Fruit fly (Drosophila melanogaster) whole organism, embryonic: Measurements from ENCODE around the gene SclA.

Source experiments
- Blimp-1 ChIP-seq: fragments of 200-800 bp; sonication (Bioruptor generic); optimal IDR thresholded peaks from 3 replicates; lab custom pipeline; 2018; ENCODE audit warnings: missing biosample characterization, missing genetic modification characterization, mild to moderate bottlenecking, moderate library complexity, missing genetic modification reagents
- CG33557 ChIP-seq: fragments of 200-800 bp; sonication (Bioruptor generic); optimal IDR thresholded peaks from 2 replicates; lab custom pipeline; 2019; ENCODE audit warnings: missing biosample characterization, mild to moderate bottlenecking, missing genetic modification characterization, moderate library complexity
- CG5180 ChIP-seq: fragments of 200-800 bp; sonication (Bioruptor generic); optimal IDR thresholded peaks from 3 replicates; lab custom pipeline; 2017; ENCODE audit warnings: missing biosample characterization, missing genetic modification characterization, mild to moderate bottlenecking, moderate library complexity, missing genetic modification reagents
- Ets65A ChIP-seq: fragments of 200-800 bp; sonication (Bioruptor generic); peaks from one replicate; lab custom pipeline; 2016; ENCODE audit warnings: missing biosample characterization, missing genetic modification characterization
- Lpt ChIP-seq: fragments of >200 bp; optimal IDR thresholded peaks from 2 replicates; lab custom pipeline; 2018; ENCODE audit warnings: missing biosample characterization, missing genetic modification characterization
- crp ChIP-seq, 2 experiments: fragments of 200-800 bp; sonication (Bioruptor generic); optimal IDR thresholded peaks; 2 replicates in 1 of 2; 3 replicates in 1 of 2; lab custom pipeline; 2017; ENCODE audit warnings: missing biosample characterization in 2 of 2, missing genetic modification characterization in 2 of 2, mild to moderate bottlenecking in 1 of 2, moderate library complexity in 1 of 2
- org-1 ChIP-seq: fragments of 200-800 bp; sonication (Bioruptor generic); optimal IDR thresholded peaks from 2 replicates; lab custom pipeline; 2017; ENCODE audit warnings: missing biosample characterization, missing genetic modification characterization
- wek ChIP-seq: fragments of 200-800 bp; sonication (Bioruptor generic); optimal IDR thresholded peaks from 3 replicates; lab custom pipeline; 2018; ENCODE audit warnings: missing biosample characterization, mild to moderate bottlenecking, missing genetic modification characterization, moderate library complexity

DNA sequence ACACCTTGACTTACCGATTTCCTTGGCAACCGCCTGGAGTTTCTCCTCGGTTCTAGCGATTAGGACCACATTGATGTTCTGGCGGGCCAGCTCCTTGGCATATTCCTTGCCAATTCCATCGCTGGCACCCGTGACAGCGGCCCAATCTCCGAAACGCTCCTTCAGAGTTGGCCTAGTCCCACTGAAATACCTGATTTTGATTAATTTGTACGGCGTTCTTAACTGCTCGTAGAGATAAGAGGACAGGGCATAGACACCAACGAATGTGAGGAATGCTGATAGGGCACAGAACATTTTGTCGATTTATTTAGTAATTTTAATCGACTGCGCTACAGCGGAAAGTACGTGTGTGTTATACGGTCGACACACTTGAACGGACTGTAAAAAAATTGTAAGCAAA lies 23.4 kb downstream of the SclA start, which contains the start of gene CG6012:
- TF ChIP-seq org-1 (GFP tag; lab: Kevin White, UChicago), result no peak
- TF ChIP-seq CG5180 (GFP tag; lab: Kevin White, UChicago), result no peak
- no peak for TF ChIP-seq CG33557
- TF ChIP-seq wek (GFP tag; lab: Kevin White, UChicago), result no peak
- TF ChIP-seq crp (GFP tag; optimal IDR thresholded peaks at IDR 0.05; lab: Kevin White, UChicago), result no peak
- no peak for TF ChIP-seq Blimp-1
- TF ChIP-seq Lpt (GFP tag; lab: Kevin White, UChicago), result no peak
- no peak for TF ChIP-seq Ets65A
